Fruit fly (Drosophila melanogaster): Measurements from ENCODE around the gene hwt.

Gene hwt

DNA sequence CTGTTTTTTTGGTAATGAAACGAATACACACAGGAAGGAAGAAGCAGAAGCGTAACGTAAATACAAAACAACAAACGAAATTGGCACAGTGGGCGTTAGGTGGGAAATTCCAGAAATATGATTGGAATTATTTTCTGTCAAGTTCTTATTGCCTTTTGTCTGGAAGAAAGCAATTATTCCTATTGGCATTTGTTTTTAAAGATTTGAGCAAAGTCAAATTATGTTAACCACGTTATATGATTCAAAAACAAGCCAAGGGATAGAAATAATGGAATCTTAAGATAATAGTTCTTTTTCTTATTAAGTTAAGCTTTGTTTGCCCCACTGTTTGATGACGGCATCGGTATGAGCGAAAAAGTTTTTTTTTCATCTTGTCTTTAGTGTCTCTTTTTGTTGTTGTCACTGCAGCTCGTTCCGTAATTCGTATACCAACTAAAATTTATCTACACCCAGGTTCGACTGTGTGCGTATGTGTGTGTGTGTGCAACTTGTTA, 11.3 kb upstream of the hwt start (continued):
- TF ChIP-seq maf-S (GFP tag; optimal IDR thresholded peaks at IDR 0.05) (peak; percentile 95), Dref (GFP tag; IDR thresholded peaks at IDR 0.05) (no peak), crol (GFP tag; IDR thresholded peaks at IDR 0.05) (no peak), CG3847 (GFP tag; IDR thresholded peaks at IDR 0.05) (peak; percentile 93), pan (optimal IDR thresholded peaks at IDR 0.05) (no peak), pan (GFP tag; optimal IDR thresholded peaks at IDR 0.05 in 1 of 2, IDR thresholded peaks at IDR 0.05 in 1 of 2) (peak in 1 of 2 experiments; percentile 95), CG32532 (GFP tag; IDR thresholded peaks at IDR 0.05) (peak; percentile 93), Trl (optimal IDR thresholded peaks at IDR 0.05) (no peak), Trl (GFP tag; optimal IDR thresholded peaks at IDR 0.05) (peak; percentile 96), pzg (GFP tag; optimal IDR thresholded peaks at IDR 0.05) (peak; percentile 5), CG17568 (GFP tag; optimal IDR thresholded peaks at IDR 0.05) (peak; percentile 92), da (GFP tag; optimal IDR thresholded peaks at IDR 0.05) (peak; percentile 91), Six4 (GFP tag; optimal IDR thresholded peaks at IDR 0.05) (peak; percentile 86), CG7928 (GFP tag; optimal IDR thresholded peaks at IDR 0.05) (peak; percentile 75), CG6175 (GFP tag; IDR thresholded peaks at IDR 0.05) (peak; percentile 72; the same call in 2 of the 3 replicates), CG2712 (tag; optimal IDR thresholded peaks at IDR 0.05) (peak; percentile 95), CG34376 (GFP tag; optimal IDR thresholded peaks at IDR 0.05) (peak; percentile 93), CG12219 (GFP tag; optimal IDR thresholded peaks at IDR 0.05) (peak; percentile 93), grn (GFP tag; optimal IDR thresholded peaks at IDR 0.05) (peak; percentile 39), otp (GFP tag; IDR thresholded peaks at IDR 0.05) (peak; percentile 87), stwl (tag; optimal IDR thresholded peaks at IDR 0.05) (no peak), cwo (GFP tag; optimal IDR thresholded peaks at IDR 0.05) (peak; percentile 94), bsh (GFP tag; optimal IDR thresholded peaks at IDR 0.05) (peak; percentile 93 to 94), Dfd (GFP tag; optimal IDR thresholded peaks at IDR 0.05) (no peak), CG31365 (tag; optimal IDR thresholded peaks at IDR 0.05) (peak; percentile 80), CG10462 (GFP tag; optimal IDR thresholded peaks at IDR 0.05) (peak; percentile 87), CG42726 (GFP tag; IDR thresholded peaks at IDR 0.05; ENCODE audit: partially characterized antibody) (no peak), Hr51 (GFP tag; optimal IDR thresholded peaks at IDR 0.05) (peak; percentile 92 to 98), CG4854 (GFP tag; optimal IDR thresholded peaks at IDR 0.05) (peak; percentile 95), CG31224 (GFP tag; IDR thresholded peaks at IDR 0.05) (peak; percentile 87), fu2 (GFP tag; optimal IDR thresholded peaks at IDR 0.05) (peak; percentile 96), ems (GFP tag; optimal IDR thresholded peaks at IDR 0.05) (peak; percentile 96), az2 (GFP tag; optimal IDR thresholded peaks at IDR 0.05) (peak; percentile 93), Chrac-16 (GFP tag; optimal IDR thresholded peaks at IDR 0.05) (peak; percentile 90), CG12391 (tag; optimal IDR thresholded peaks at IDR 0.05) (peak; percentile 95), CG10565 (GFP tag; optimal IDR thresholded peaks at IDR 0.05) (peak; percentile 82), gem (tag; optimal IDR thresholded peaks at IDR 0.05) (peak; percentile 98), CoRest (tag; optimal IDR thresholded peaks at IDR 0.05) (peak; percentile 97), CG15269 (tag; optimal IDR thresholded peaks at IDR 0.05) (peak; percentile 98), CG1233 (GFP tag; optimal IDR thresholded peaks at IDR 0.05) (peak; percentile 93), CG11560 (tag; IDR thresholded peaks at IDR 0.05) (peak; percentile 82; the same call in 2 of the 3 replicates), exex (tag; optimal IDR thresholded peaks at IDR 0.05) (peak; percentile 75), CG16813 (GFP tag; IDR thresholded peaks at IDR 0.05; ENCODE audit: partially characterized antibody) (no peak), emc (GFP tag; optimal IDR thresholded peaks at IDR 0.05) (peak; percentile 92), pita (GFP tag; optimal IDR thresholded peaks at IDR 0.05) (no peak), HLH54F (GFP tag; optimal IDR thresholded peaks at IDR 0.05) (peak; percentile 95), Dp (GFP tag; optimal IDR thresholded peaks at IDR 0.05) (peak; percentile 0), scrt (GFP tag; optimal IDR thresholded peaks at IDR 0.05) (peak; percentile 90), YL-1 (GFP tag; optimal IDR thresholded peaks at IDR 0.05) (peak; percentile 85), Xbp1 (GFP tag; optimal IDR thresholded peaks at IDR 0.05) (peak; percentile 94), Oaz (GFP tag; IDR thresholded peaks at IDR 0.05) (peak; percentile 91)
